Worm (Caenorhabditis elegans): Measurements from ENCODE around the gene tag-51.

tag-51 gene

ce11 chrIII:896904-897303 is 42.9 kb downstream of the tag-51 start:
- TF ChIP-seq ama-1 (optimal IDR thresholded peaks at IDR 0.05) (no peak), F13C5.2 (tag; optimal IDR thresholded peaks at IDR 0.05) (no peak), hmg-4 (GFP tag; optimal IDR thresholded peaks at IDR 0.05) (no peak), flt-1 (GFP tag; IDR thresholded peaks at IDR 0.05) (no peak), B0310.2 (tag; optimal IDR thresholded peaks at IDR 0.05) (no peak), pes-1 (GFP tag; IDR thresholded peaks at IDR 0.05) (no peak), tbx-11 (GFP tag; IDR thresholded peaks at IDR 0.05) (no peak), sea-1 (GFP tag; conservative IDR thresholded peaks at IDR 0.05) (no peak), tbx-37 (GFP tag; conservative IDR thresholded peaks at IDR 0.05) (no peak), scrt-1 (GFP tag; IDR thresholded peaks at IDR 0.05) (no peak), aly-1 (tag; optimal IDR thresholded peaks at IDR 0.05) (no peak), tra-4 (tag; optimal IDR thresholded peaks at IDR 0.05) (no peak), ets-7 (tag; optimal IDR thresholded peaks at IDR 0.05) (no peak), hmbx-1 (tag; optimal IDR thresholded peaks at IDR 0.05) (no peak), ceh-13 (GFP tag; optimal IDR thresholded peaks at IDR 0.05) (no peak), ceh-36 (tag; optimal IDR thresholded peaks at IDR 0.05) (no peak), hnd-1 (tag; optimal IDR thresholded peaks at IDR 0.05) (no peak)

ce11 chrIII:900134-900533 is 46.1 kb downstream of the tag-51 start:
- TF ChIP-seq tbx-11 (GFP tag; IDR thresholded peaks at IDR 0.05): no peak

- TF ChIP-seq flt-1 (GFP tag; IDR thresholded peaks at IDR 0.05) (no peak), tbx-37 (GFP tag; conservative IDR thresholded peaks at IDR 0.05) (no peak), tbx-11 (GFP tag; IDR thresholded peaks at IDR 0.05) (no peak), sea-1 (GFP tag; conservative IDR thresholded peaks at IDR 0.05) (no peak), ets-7 (tag; optimal IDR thresholded peaks at IDR 0.05) (no peak), ama-1 (optimal IDR thresholded peaks at IDR 0.05) (no peak), B0310.2 (tag; optimal IDR thresholded peaks at IDR 0.05) (no peak), ceh-13 (GFP tag; optimal IDR thresholded peaks at IDR 0.05) (no peak), scrt-1 (GFP tag; IDR thresholded peaks at IDR 0.05) (no peak), aly-1 (tag; optimal IDR thresholded peaks at IDR 0.05) (no peak), tra-4 (tag; optimal IDR thresholded peaks at IDR 0.05) (no peak), pes-1 (GFP tag; IDR thresholded peaks at IDR 0.05) (no peak), F13C5.2 (tag; optimal IDR thresholded peaks at IDR 0.05) (no peak), ceh-36 (tag; optimal IDR thresholded peaks at IDR 0.05) (no peak), hnd-1 (tag; optimal IDR thresholded peaks at IDR 0.05) (no peak)
Measured at ce11 chrIII:901148-901547, 47.1 kb downstream of the tag-51 start, which contains the start of gene sucl-2. sucl-2 (minus strand) TSS chrIII:901412.

ce11 chrIII:901600-902250 is 47.7 kb downstream of the tag-51 start:
- no peak for TF ChIP-seq flt-1 (GFP tag; IDR thresholded peaks at IDR 0.05)
- TF ChIP-seq ceh-13 (GFP tag; optimal IDR thresholded peaks at IDR 0.05): no peak
- no peak for TF ChIP-seq scrt-1 (GFP tag; IDR thresholded peaks at IDR 0.05)
- no peak for TF ChIP-seq tbx-11 (GFP tag; IDR thresholded peaks at IDR 0.05)
- no peak for TF ChIP-seq ceh-36 (tag; optimal IDR thresholded peaks at IDR 0.05)
- TF ChIP-seq aly-1 (tag; optimal IDR thresholded peaks at IDR 0.05): no peak
- TF ChIP-seq tra-4 (tag; optimal IDR thresholded peaks at IDR 0.05): no peak
- no peak for TF ChIP-seq pes-1 (GFP tag; IDR thresholded peaks at IDR 0.05)

Measured in whole organism, early embryonic.